Worm (Caenorhabditis elegans) whole organism, L4 larva: ENCODE measurements around the gene srt-69.
A peak's percentile ranks its signal among the peaks of the same experiment; 100 is the strongest.

Experiments used
- F10B5.3 ChIP-seq: sonication (generic microtip); optimal IDR thresholded peaks from 2 replicates; lab custom pipeline; 2016; ENCODE audit warnings: mild to moderate bottlenecking, missing genetic modification characterization, missing compliant biosample characterization
- F37D6.2 ChIP-seq: sonication (generic microtip); optimal IDR thresholded peaks from 2 replicates; lab custom pipeline; 2016; ENCODE audit warnings: mild to moderate bottlenecking, missing genetic modification characterization, missing compliant biosample characterization
- R02D3.7 ChIP-seq: fragments of 150-350 bp; sonication (generic microtip); optimal IDR thresholded peaks from 3 replicates; lab custom pipeline; 2014; ENCODE audit warnings: missing biosample characterization, missing genetic modification characterization
- T26A8.4 ChIP-seq: fragments of 200-800 bp; sonication (Bioruptor generic); IDR thresholded peaks from 2 replicates; pipeline ENCODE4 v1.3.6; 2022; ENCODE audit warnings: missing genetic modification characterization, missing compliant biosample characterization
- Y48G9A.11 ChIP-seq: fragments of 200-800 bp; sonication (Bioruptor generic); IDR thresholded peaks from 2 replicates; pipeline ENCODE4 v1.3.6; 2022; ENCODE audit warnings: missing genetic modification reagents, missing genetic modification characterization, missing compliant biosample characterization
- aha-1 ChIP-seq: fragments of 150-350 bp; peaks from one replicate; lab custom pipeline; 2014; ENCODE audit warnings: missing biosample characterization, missing genetic modification characterization
- aly-2 ChIP-seq: sonication (generic microtip); optimal IDR thresholded peaks from 2 replicates; lab custom pipeline; 2018; ENCODE audit warnings: missing biosample characterization, missing genetic modification characterization
- arid-1 ChIP-seq: fragments of 200-800 bp; sonication (Bioruptor generic); conservative IDR thresholded peaks from 2 replicates; pipeline ENCODE4 v1.3.6; 2022; ENCODE audit warnings: missing genetic modification reagents, missing genetic modification characterization, missing compliant biosample characterization
- attf-4 ChIP-seq: sonication (generic microtip); optimal IDR thresholded peaks from 3 replicates; lab custom pipeline; 2017; ENCODE audit warnings: missing biosample characterization, missing genetic modification characterization
- ceh-20 ChIP-seq: fragments of 200-800 bp; sonication (Bioruptor generic); IDR thresholded peaks from 2 replicates; pipeline ENCODE4 v1.3.6; 2022; ENCODE audit warnings: missing genetic modification reagents, missing genetic modification characterization, missing compliant biosample characterization
- ceh-82 ChIP-seq: sonication (generic microtip); optimal IDR thresholded peaks from 2 replicates; lab custom pipeline; 2017; ENCODE audit warnings: missing biosample characterization, missing genetic modification characterization
- daf-12 ChIP-seq: fragments of 150-350 bp; optimal IDR thresholded peaks from 2 replicates; lab custom pipeline; 2014; ENCODE audit warnings: missing biosample characterization, missing genetic modification reagents, missing genetic modification characterization
- daf-16 ChIP-seq, 3 experiments: sonication (generic microtip); optimal IDR thresholded peaks; 2 replicates each; lab custom pipeline; 2016 to 2017; ENCODE audit warnings: missing genetic modification characterization in 3 of 3, missing genetic modification reagents in 3 of 3, mild to moderate bottlenecking in 2 of 3, missing compliant biosample characterization in 2 of 3, missing biosample characterization in 1 of 3, moderate library complexity in 1 of 3
- dmd-6 ChIP-seq: fragments of 200-800 bp; sonication (Bioruptor generic); IDR thresholded peaks from 2 replicates; pipeline ENCODE4 v1.3.6; 2022; ENCODE audit warnings: missing genetic modification reagents, missing genetic modification characterization, missing compliant biosample characterization
- dmd-8 ChIP-seq: fragments of 200-800 bp; sonication (Bioruptor generic); IDR thresholded peaks from 2 replicates; pipeline ENCODE4 v1.3.6; 2022; ENCODE audit warnings: missing genetic modification characterization, missing compliant biosample characterization
- dpl-1 ChIP-seq: fragments of 150-350 bp; optimal IDR thresholded peaks from 2 replicates; lab custom pipeline; 2014; ENCODE audit warnings: missing biosample characterization, missing genetic modification reagents, missing genetic modification characterization
- duxl-1 ChIP-seq: sonication (generic microtip); optimal IDR thresholded peaks from 2 replicates; lab custom pipeline; 2016; ENCODE audit warnings: mild to moderate bottlenecking, missing genetic modification characterization, moderate library complexity, missing compliant biosample characterization; ENCODE audit not compliant: poor library complexity
- gei-8 ChIP-seq: fragments of 200-800 bp; sonication (Bioruptor generic); optimal IDR thresholded peaks from 2 replicates; lab custom pipeline; 2018; ENCODE audit warnings: mild to moderate bottlenecking, missing genetic modification characterization, missing compliant biosample characterization
- hif-1 ChIP-seq, 2 experiments: sonication (generic microtip); optimal IDR thresholded peaks; 2 replicates each; lab custom pipeline; 2016 to 2017; ENCODE audit warnings: missing compliant biosample characterization in 2 of 2, missing genetic modification characterization in 2 of 2, missing genetic modification reagents in 2 of 2, missing genotype in 2 of 2, mild to moderate bottlenecking in 1 of 2
- hmg-1.1 ChIP-seq: fragments of 200-800 bp; sonication (Bioruptor generic); IDR thresholded peaks from 2 replicates; pipeline ENCODE4 v1.3.6; 2022; ENCODE audit warnings: missing genetic modification reagents, missing genetic modification characterization, missing compliant biosample characterization
- lim-7 ChIP-seq: fragments of 200-800 bp; sonication (Bioruptor generic); IDR thresholded peaks from 2 replicates; pipeline ENCODE4 v1.3.6; 2022; ENCODE audit warnings: missing genetic modification characterization, missing compliant biosample characterization
- lin-1 ChIP-seq: fragments of 200-800 bp; sonication (Bioruptor generic); IDR thresholded peaks from 2 replicates; pipeline ENCODE4 v1.3.6; 2022; ENCODE audit warnings: missing genetic modification reagents, missing genetic modification characterization, missing compliant biosample characterization
- lin-29 ChIP-seq: fragments of 200-800 bp; sonication (Bioruptor generic); IDR thresholded peaks from 2 replicates; pipeline ENCODE4 v1.3.6; 2022; ENCODE audit warnings: missing genetic modification reagents, missing genetic modification characterization, missing compliant biosample characterization
- lin-38 ChIP-seq: fragments of 200-800 bp; sonication (Bioruptor generic); IDR thresholded peaks from 2 replicates; pipeline ENCODE4 v1.3.6; 2022; ENCODE audit warnings: missing genetic modification reagents, missing genetic modification characterization, missing compliant biosample characterization
- lin-39 ChIP-seq: fragments of 150-350 bp; optimal IDR thresholded peaks from 2 replicates; lab custom pipeline; 2014; ENCODE audit warnings: missing biosample characterization, missing genetic modification reagents, missing genetic modification characterization
- lsy-2 ChIP-seq, 2 experiments: fragments of 150-350 bp in 1 of 2; sonication (generic microtip) in 1 of 2; optimal IDR thresholded peaks; 2 replicates each; lab custom pipeline; 2014 to 2017; ENCODE audit warnings: missing biosample characterization in 2 of 2, missing genetic modification characterization in 2 of 2
- madf-9 ChIP-seq: fragments of 200-800 bp; sonication (Bioruptor generic); conservative IDR thresholded peaks from 2 replicates; pipeline ENCODE4 v1.3.6; 2022; ENCODE audit warnings: missing genetic modification reagents, missing genetic modification characterization, missing compliant biosample characterization
- mdl-1 ChIP-seq, 2 experiments: fragments of 150-350 bp in 1 of 2; sonication (generic microtip) in 1 of 2; optimal IDR thresholded peaks; 2 replicates each; lab custom pipeline; 2014 to 2017; ENCODE audit warnings: missing biosample characterization in 2 of 2, missing genetic modification characterization in 2 of 2
- mep-1 ChIP-seq: fragments of 150-350 bp; sonication (generic microtip); optimal IDR thresholded peaks from 3 replicates; lab custom pipeline; 2014; ENCODE audit warnings: missing biosample characterization, missing genetic modification characterization
- mes-2 ChIP-seq: sonication (generic microtip); optimal IDR thresholded peaks from 2 replicates; lab custom pipeline; 2016; ENCODE audit warnings: missing genotype, mild to moderate bottlenecking, missing genetic modification characterization, missing compliant biosample characterization; ENCODE audit not compliant: poor library complexity, severe bottlenecking
- mxl-2 ChIP-seq: fragments of 200-800 bp; sonication (Bioruptor generic); conservative IDR thresholded peaks from 2 replicates; pipeline ENCODE4 v1.3.6; 2022; ENCODE audit warnings: missing genetic modification reagents, missing genetic modification characterization, missing compliant biosample characterization
- mxl-3 ChIP-seq: fragments of 200-800 bp; sonication (Bioruptor generic); optimal IDR thresholded peaks from 2 replicates; lab custom pipeline; 2018; ENCODE audit warnings: mild to moderate bottlenecking, missing genetic modification characterization, missing compliant biosample characterization
- nhr-10 ChIP-seq: fragments of 150-350 bp; optimal IDR thresholded peaks from 2 replicates; lab custom pipeline; 2014; ENCODE audit warnings: missing biosample characterization, missing genetic modification characterization
- nhr-102 ChIP-seq: sonication (generic microtip); optimal IDR thresholded peaks from 2 replicates; lab custom pipeline; 2016; ENCODE audit warnings: mild to moderate bottlenecking, missing genetic modification characterization, moderate library complexity, missing compliant biosample characterization
- nhr-28 ChIP-seq: fragments of 150-350 bp; optimal IDR thresholded peaks from 2 replicates; lab custom pipeline; 2014; ENCODE audit warnings: missing biosample characterization, missing genetic modification characterization
- nhr-41 ChIP-seq: fragments of 200-800 bp; sonication (Bioruptor generic); IDR thresholded peaks from 2 replicates; pipeline ENCODE4 v1.3.6; 2022; ENCODE audit warnings: missing genetic modification reagents, missing genetic modification characterization, missing compliant biosample characterization
- nhr-42 ChIP-seq: fragments of 200-800 bp; sonication (Bioruptor generic); IDR thresholded peaks from 2 replicates; pipeline ENCODE4 v1.3.6; 2022; ENCODE audit warnings: missing genetic modification characterization, missing compliant biosample characterization
- nhr-48 ChIP-seq: sonication (generic microtip); optimal IDR thresholded peaks from 2 replicates; lab custom pipeline; 2016; ENCODE audit warnings: mild to moderate bottlenecking, missing genetic modification characterization, missing compliant biosample characterization
- nhr-77 ChIP-seq: fragments of 150-350 bp; optimal IDR thresholded peaks from 2 replicates; lab custom pipeline; 2014; ENCODE audit warnings: missing biosample characterization, missing genetic modification characterization
- php-3 ChIP-seq: fragments of 200-800 bp; sonication (Bioruptor generic); IDR thresholded peaks from 2 replicates; pipeline ENCODE4 v1.3.6; 2022; ENCODE audit warnings: missing genetic modification reagents, missing genetic modification characterization, missing compliant biosample characterization
- pqm-1 ChIP-seq: sonication (generic microtip); optimal IDR thresholded peaks from 2 replicates; lab custom pipeline; 2017; ENCODE audit warnings: missing biosample characterization, missing genetic modification characterization
- rbr-2 ChIP-seq: sonication (generic microtip); optimal IDR thresholded peaks from 2 replicates; lab custom pipeline; 2016; ENCODE audit warnings: missing genotype, missing genetic modification characterization, missing compliant biosample characterization
- saeg-2 ChIP-seq: fragments of 200-800 bp; sonication (Bioruptor generic); IDR thresholded peaks from 2 replicates; pipeline ENCODE4 v1.3.6; 2022; ENCODE audit warnings: missing genetic modification reagents, missing genetic modification characterization, missing compliant biosample characterization
- set-16 ChIP-seq: fragments of 200-800 bp; sonication (Bioruptor generic); IDR thresholded peaks from 2 replicates; pipeline ENCODE4 v1.3.6; 2022; ENCODE audit warnings: missing genetic modification reagents, missing genetic modification characterization, missing compliant biosample characterization
- tag-97 ChIP-seq: fragments of 200-800 bp; sonication (Bioruptor generic); IDR thresholded peaks from 2 replicates; pipeline ENCODE4 v1.3.6; 2022; ENCODE audit warnings: missing genetic modification characterization, missing compliant biosample characterization
- tra-1 ChIP-seq: fragments of 200-800 bp; sonication (Bioruptor generic); IDR thresholded peaks from 2 replicates; pipeline ENCODE4 v1.3.6; 2022; ENCODE audit warnings: missing genetic modification reagents, missing genetic modification characterization, missing compliant biosample characterization
- unc-39 ChIP-seq: sonication (generic microtip); optimal IDR thresholded peaks from 2 replicates; lab custom pipeline; 2017; ENCODE audit warnings: missing biosample characterization, missing genetic modification characterization
- unc-62 ChIP-seq, 3 experiments: fragments of 150-350 bp in 1 of 3; sonication (generic microtip); optimal IDR thresholded peaks in 2 of 3; peaks in 1 of 3; 1 replicate in 1 of 3; 2 replicates in 2 of 3; lab custom pipeline; 2014 to 2017; ENCODE audit warnings: missing biosample characterization in 3 of 3, missing genetic modification characterization in 3 of 3, missing genetic modification reagents in 3 of 3, missing genotype in 1 of 3
- zag-1 ChIP-seq: fragments of 150-350 bp; optimal IDR thresholded peaks from 2 replicates; lab custom pipeline; 2014; ENCODE audit warnings: missing biosample characterization, missing genetic modification characterization
- zfp-3 ChIP-seq: fragments of 200-800 bp; sonication (Bioruptor generic); conservative IDR thresholded peaks from 2 replicates; pipeline ENCODE4 v1.3.6; 2022; ENCODE audit warnings: missing genetic modification reagents, missing genetic modification characterization, missing compliant biosample characterization

The srt-69 gene

DNA sequence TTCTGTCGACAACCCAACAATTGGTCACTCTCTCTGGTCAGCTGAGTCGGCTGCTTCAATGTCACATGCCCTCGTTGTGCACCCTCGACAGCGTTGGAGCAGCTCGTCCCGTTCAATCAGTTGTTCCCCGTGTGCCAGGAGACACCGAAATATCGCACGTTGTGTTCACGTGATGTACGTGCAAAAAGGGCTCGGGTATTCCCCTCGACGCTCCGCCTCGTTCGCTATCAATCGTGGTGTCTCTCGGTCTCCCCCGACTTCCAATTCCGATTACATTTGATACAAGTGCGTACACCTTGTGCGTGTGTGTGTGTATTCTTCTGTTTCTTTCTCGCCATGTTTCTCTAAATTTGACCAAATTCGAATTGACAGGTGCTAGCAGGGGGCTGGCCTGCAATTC is 6.0 kb upstream of the srt-69 start:
- TF ChIP-seq dpl-1 (GFP tag; lab: Kevin White, UChicago) (peak; percentile 14), Y48G9A.11 (GFP tag; lab: Robert Waterston, UW) (no peak), gei-8 (GFP tag; lab: Kevin White, UChicago) (peak; percentile 82), tag-97 (no peak), lin-38 (GFP tag; lab: Robert Waterston, UW) (peak; percentile 50), daf-12 (tag; lab: Kevin White, UChicago) (no peak), attf-4 (tag; lab: Kevin White, UChicago) (no peak), rbr-2 (tag; lab: Kevin White, UChicago) (peak; percentile 21), nhr-28 (tag; lab: Kevin White, UChicago) (peak; percentile 85), duxl-1 (tag; lab: Kevin White, UChicago) (peak; percentile 74), lin-29 (GFP tag; lab: Robert Waterston, UW) (no peak), ceh-82 (tag; lab: Kevin White, UChicago) (no peak), nhr-48 (peak; percentile 98), lin-1 (GFP tag; lab: Robert Waterston, UW) (peak; percentile 93), ceh-20 (GFP tag; lab: Robert Waterston, UW) (0 out of 2 replicates have a peak, but pooled peaks have one; percentile 20), lin-39 (no peak), F37D6.2 (tag; lab: Kevin White, UChicago) (no peak), aly-2 (tag; lab: Kevin White, UChicago) (no peak), set-16 (peak; percentile 70), mxl-3 (GFP tag; lab: Kevin White, UChicago) (peak; percentile 92), T26A8.4 (GFP tag; lab: Robert Waterston, UW) (peak; percentile 41; the same call in 1 of the 2 replicates), zag-1 (no peak), php-3 (peak; percentile 40; the same call in 1 of the 2 replicates), hif-1 (tag; optimal IDR thresholded peaks at IDR 0.05; lab: Kevin White, UChicago) (peak; percentile 13 to 82), nhr-77 (tag; lab: Kevin White, UChicago) (peak; percentile 89), R02D3.7 (tag; lab: Kevin White, UChicago) (no peak), unc-39 (tag; lab: Kevin White, UChicago) (no peak), dmd-6 (peak; percentile 99), dmd-8 (no peak), tra-1 (GFP tag; lab: Robert Waterston, UW) (peak; percentile 89), lim-7 (GFP tag; lab: Robert Waterston, UW) (no peak), unc-62 (GFP tag; optimal IDR thresholded peaks at IDR 0.05 in 1 of 2; lab: Kevin White, UChicago) (peak in 1 of 2 experiments; percentile 93), unc-62 (tag; optimal IDR thresholded peaks at IDR 0.05; lab: Kevin White, UChicago) (no peak), aha-1 (tag; lab: Kevin White, UChicago) (peak; percentile 99), madf-9 (GFP tag; lab: Robert Waterston, UW) (no peak), nhr-10 (peak; percentile 28), F10B5.3 (no peak), mxl-2 (peak; percentile 97), mdl-1 (tag; optimal IDR thresholded peaks at IDR 0.05; lab: Kevin White, UChicago) (peak; percentile 74 to 89), zfp-3 (GFP tag; lab: Robert Waterston, UW) (no peak), hmg-1.1 (GFP tag; lab: Robert Waterston, UW) (peak; percentile 50), nhr-41 (GFP tag; lab: Robert Waterston, UW) (0 out of 2 replicates have a peak, but pooled peaks have one; percentile 20), nhr-102 (peak; percentile 81), nhr-42 (GFP tag; lab: Robert Waterston, UW) (peak; percentile 57; the same call in 1 of the 2 replicates), arid-1 (GFP tag; lab: Robert Waterston, UW) (peak; percentile 50; the same call in 1 of the 2 replicates), saeg-2 (GFP tag; lab: Robert Waterston, UW) (peak; percentile 95), pqm-1 (peak; percentile 61), daf-16 (GFP tag; optimal IDR thresholded peaks at IDR 0.05; lab: Kevin White, UChicago) (peak; percentile 42 to 80), daf-16 (tag; optimal IDR thresholded peaks at IDR 0.05; lab: Kevin White, UChicago) (peak; percentile 76), mes-2 (tag; lab: Kevin White, UChicago) (peak; percentile 31), lsy-2 (tag; optimal IDR thresholded peaks at IDR 0.05; lab: Kevin White, UChicago) (peak in 1 of 2 experiments; percentile 52), mep-1 (tag; lab: Kevin White, UChicago) (peak; percentile 54)
